Worm (Caenorhabditis elegans) whole organism, L1 larva: Measurements from ENCODE around the gene C45B11.5.

Experiments used
- C04F5.9 ChIP-seq: sonication (generic microtip); optimal IDR thresholded peaks from 2 replicates; lab custom pipeline; 2016; ENCODE audit warnings: missing genetic modification characterization, missing compliant biosample characterization
- C34B4.2 ChIP-seq: sonication (generic microtip); optimal IDR thresholded peaks from 2 replicates; lab custom pipeline; 2017; ENCODE audit warnings: mild to moderate bottlenecking, missing genetic modification characterization, missing compliant biosample characterization
- F16B12.6 ChIP-seq: fragments of 150-350 bp; optimal IDR thresholded peaks from 2 replicates; lab custom pipeline; 2014; ENCODE audit warnings: missing biosample characterization, missing genetic modification characterization
- Y116A8C.19 ChIP-seq: sonication (generic microtip); optimal IDR thresholded peaks from 2 replicates; lab custom pipeline; 2016; ENCODE audit warnings: missing compliant biosample characterization, missing genetic modification characterization, borderline replicate concordance
- alr-1 ChIP-seq: fragments of 200-800 bp; sonication (Bioruptor generic); optimal IDR thresholded peaks from 2 replicates; lab custom pipeline; 2018; ENCODE audit warnings: borderline replicate concordance, mild to moderate bottlenecking, missing genetic modification characterization, missing compliant biosample characterization
- ama-1 ChIP-seq: fragments of 150-350 bp; optimal IDR thresholded peaks from 2 replicates; lab custom pipeline; 2014
- ceh-63 ChIP-seq: fragments of 200-800 bp; sonication (Bioruptor generic); optimal IDR thresholded peaks from 2 replicates; lab custom pipeline; 2018; ENCODE audit warnings: mild to moderate bottlenecking, missing genetic modification characterization, missing compliant biosample characterization
- ceh-8 ChIP-seq: fragments of 200-800 bp; sonication (Bioruptor generic); optimal IDR thresholded peaks from 2 replicates; lab custom pipeline; 2018; ENCODE audit warnings: mild to moderate bottlenecking, missing genetic modification characterization, moderate library complexity, missing compliant biosample characterization
- ceh-82 ChIP-seq, 3 experiments: fragments of 150-350 bp in 1 of 3; sonication (generic microtip) in 2 of 3; optimal IDR thresholded peaks; 2 replicates each; lab custom pipeline; 2014 to 2017; ENCODE audit warnings: missing biosample characterization in 3 of 3, missing genetic modification characterization in 3 of 3
- ceh-88 ChIP-seq: fragments of 200-800 bp; sonication (Bioruptor generic); IDR thresholded peaks from 2 replicates; pipeline ENCODE4 v1.3.6; 2022; ENCODE audit warnings: missing genetic modification characterization, missing compliant biosample characterization
- ces-1 ChIP-seq: fragments of 150-350 bp; optimal IDR thresholded peaks from 2 replicates; lab custom pipeline; 2014; ENCODE audit warnings: missing biosample characterization, missing genetic modification reagents, missing genetic modification characterization
- dpl-1 ChIP-seq, 3 experiments: fragments of 150-350 bp in 2 of 3; sonication (generic microtip) in 1 of 3; optimal IDR thresholded peaks; 2 replicates each; lab custom pipeline; 2014 to 2017; ENCODE audit warnings: missing biosample characterization in 3 of 3, missing genetic modification characterization in 3 of 3, missing genetic modification reagents in 3 of 3
- efl-3 ChIP-seq: fragments of 200-800 bp; sonication (Bioruptor generic); optimal IDR thresholded peaks from 2 replicates; lab custom pipeline; 2018; ENCODE audit warnings: mild to moderate bottlenecking, missing genetic modification characterization, missing compliant biosample characterization
- elt-2 ChIP-seq: sonication (generic microtip); optimal IDR thresholded peaks from 2 replicates; lab custom pipeline; 2016; ENCODE audit warnings: missing genetic modification characterization, mild to moderate bottlenecking, inconsistent platforms, missing compliant biosample characterization, missing genetic modification reagents
- elt-3 ChIP-seq, 6 experiments: fragments of 150-350 bp in 1 of 6; sonication (generic microtip); optimal IDR thresholded peaks; 2 replicates each; lab custom pipeline; 2017 to 2018; ENCODE audit warnings: missing biosample characterization in 6 of 6, missing genetic modification characterization in 6 of 6, inconsistent platforms in 1 of 6
- ets-5 ChIP-seq: fragments of 200-800 bp; sonication (Bioruptor generic); IDR thresholded peaks from 2 replicates; pipeline ENCODE4 v1.3.6; 2022; ENCODE audit warnings: missing genetic modification characterization, missing compliant biosample characterization
- fkh-10 ChIP-seq: sonication (generic microtip); optimal IDR thresholded peaks from 2 replicates; lab custom pipeline; 2017; ENCODE audit warnings: missing biosample characterization, missing genetic modification reagents, missing genetic modification characterization
- fkh-8 ChIP-seq: sonication (generic microtip); optimal IDR thresholded peaks from 2 replicates; lab custom pipeline; 2016; ENCODE audit warnings: mild to moderate bottlenecking, missing genetic modification characterization, missing compliant biosample characterization
- fos-1 ChIP-seq: fragments of 150-350 bp; optimal IDR thresholded peaks from 2 replicates; lab custom pipeline; 2014; ENCODE audit warnings: missing biosample characterization, missing genetic modification characterization
- hlh-17 ChIP-seq: fragments of 200-800 bp; sonication (Bioruptor generic); optimal IDR thresholded peaks from 2 replicates; lab custom pipeline; 2018; ENCODE audit warnings: missing genetic modification characterization, mild to moderate bottlenecking, missing compliant biosample characterization, moderate library complexity, borderline replicate concordance
- irx-1 ChIP-seq: sonication (generic microtip); optimal IDR thresholded peaks from 2 replicates; lab custom pipeline; 2016; ENCODE audit warnings: missing genetic modification characterization, missing compliant biosample characterization
- isw-1 ChIP-seq: fragments of 200-800 bp; sonication (Bioruptor generic); IDR thresholded peaks from 2 replicates; pipeline ENCODE4 v1.3.6; 2022; ENCODE audit warnings: missing genetic modification characterization, missing compliant biosample characterization
- lin-13 ChIP-seq: fragments of 150-350 bp; optimal IDR thresholded peaks from 2 replicates; lab custom pipeline; 2014; ENCODE audit warnings: missing biosample characterization, missing genetic modification reagents, missing genetic modification characterization
- lin-35 ChIP-seq, 2 experiments: fragments of 150-350 bp; optimal IDR thresholded peaks; 2 replicates each; lab custom pipeline; 2014; ENCODE audit warnings: missing biosample characterization in 2 of 2, missing genetic modification characterization in 2 of 2, missing genetic modification reagents in 2 of 2
- lin-39 ChIP-seq: fragments of 150-350 bp; optimal IDR thresholded peaks from 2 replicates; lab custom pipeline; 2014; ENCODE audit warnings: missing biosample characterization, missing genetic modification reagents, missing genetic modification characterization
- lir-3 ChIP-seq: sonication (generic microtip); optimal IDR thresholded peaks from 2 replicates; lab custom pipeline; 2016; ENCODE audit warnings: mild to moderate bottlenecking, missing genetic modification characterization, moderate library complexity, missing compliant biosample characterization; ENCODE audit not compliant: poor library complexity
- lsy-2 ChIP-seq, 2 experiments: fragments of 150-350 bp; optimal IDR thresholded peaks; 2 replicates each; lab custom pipeline; 2014; ENCODE audit warnings: missing biosample characterization in 2 of 2, missing genetic modification characterization in 2 of 2
- mab-9 ChIP-seq: fragments of 200-800 bp; sonication (Bioruptor generic); IDR thresholded peaks from 2 replicates; pipeline ENCODE4 v1.3.6; 2022; ENCODE audit warnings: missing genetic modification reagents, missing genetic modification characterization, missing compliant biosample characterization
- mep-1 ChIP-seq: fragments of 150-350 bp; optimal IDR thresholded peaks from 2 replicates; lab custom pipeline; 2014; ENCODE audit warnings: missing biosample characterization, missing genetic modification characterization
- nhr-11 ChIP-seq: fragments of 150-350 bp; optimal IDR thresholded peaks from 2 replicates; lab custom pipeline; 2014; ENCODE audit warnings: missing biosample characterization, missing genetic modification characterization
- nhr-12 ChIP-seq: sonication (generic microtip); optimal IDR thresholded peaks from 2 replicates; lab custom pipeline; 2017; ENCODE audit warnings: missing biosample characterization, missing genetic modification characterization
- nhr-19 ChIP-seq: fragments of 200-800 bp; sonication (Bioruptor generic); conservative IDR thresholded peaks from 2 replicates; pipeline ENCODE4 v1.3.6; 2022; ENCODE audit warnings: missing genetic modification characterization, missing compliant biosample characterization
- nhr-237 ChIP-seq: fragments of 150-350 bp; optimal IDR thresholded peaks from 2 replicates; lab custom pipeline; 2014; ENCODE audit warnings: missing biosample characterization, missing genetic modification characterization
- nhr-28 ChIP-seq: fragments of 150-350 bp; optimal IDR thresholded peaks from 2 replicates; lab custom pipeline; 2014; ENCODE audit warnings: missing biosample characterization, missing genetic modification characterization
- nhr-47 ChIP-seq: sonication (generic microtip); optimal IDR thresholded peaks from 2 replicates; lab custom pipeline; 2016; ENCODE audit warnings: mild to moderate bottlenecking, missing genetic modification characterization, moderate library complexity, missing compliant biosample characterization
- nhr-71 ChIP-seq: sonication (generic microtip); optimal IDR thresholded peaks from 2 replicates; lab custom pipeline; 2016; ENCODE audit warnings: mild to moderate bottlenecking, missing genetic modification characterization, moderate library complexity, missing compliant biosample characterization
- nhr-76 ChIP-seq: sonication (generic microtip); optimal IDR thresholded peaks from 2 replicates; lab custom pipeline; 2017; ENCODE audit warnings: missing biosample characterization, missing genetic modification characterization
- nhr-84 ChIP-seq: sonication (generic microtip); optimal IDR thresholded peaks from 2 replicates; lab custom pipeline; 2017; ENCODE audit warnings: missing biosample characterization, missing genetic modification characterization
- pax-3 ChIP-seq: fragments of 200-800 bp; sonication (Bioruptor generic); optimal IDR thresholded peaks from 2 replicates; lab custom pipeline; 2018; ENCODE audit warnings: mild to moderate bottlenecking, missing genetic modification characterization, moderate library complexity, missing compliant biosample characterization
- pqm-1 ChIP-seq: sonication (generic microtip); optimal IDR thresholded peaks from 3 replicates; lab custom pipeline; 2017; ENCODE audit warnings: missing biosample characterization, missing genetic modification characterization
- rnt-1 ChIP-seq: sonication (generic microtip); optimal IDR thresholded peaks from 2 replicates; lab custom pipeline; 2016; ENCODE audit warnings: mild to moderate bottlenecking, missing genetic modification characterization, moderate library complexity, missing compliant biosample characterization
- skn-1 ChIP-seq: fragments of 150-350 bp; optimal IDR thresholded peaks from 2 replicates; lab custom pipeline; 2014; ENCODE audit warnings: missing biosample characterization, missing genetic modification characterization
- snpc-4 ChIP-seq: fragments of 150-350 bp; optimal IDR thresholded peaks from 2 replicates; lab custom pipeline; 2014; ENCODE audit warnings: missing biosample characterization, missing genetic modification characterization
- sup-37 ChIP-seq: fragments of 200-800 bp; sonication (Bioruptor generic); optimal IDR thresholded peaks from 2 replicates; lab custom pipeline; 2018; ENCODE audit warnings: mild to moderate bottlenecking, missing genetic modification characterization, missing compliant biosample characterization
- swsn-7 ChIP-seq: sonication (generic microtip); optimal IDR thresholded peaks from 2 replicates; lab custom pipeline; 2016; ENCODE audit warnings: missing genetic modification characterization, missing compliant biosample characterization
- tbx-2 ChIP-seq: sonication (generic microtip); optimal IDR thresholded peaks from 2 replicates; lab custom pipeline; 2016; ENCODE audit warnings: missing genetic modification characterization, missing compliant biosample characterization
- tlp-1 ChIP-seq: fragments of 150-350 bp; optimal IDR thresholded peaks from 2 replicates; lab custom pipeline; 2014; ENCODE audit warnings: missing biosample characterization, missing genetic modification characterization
- unc-30 ChIP-seq: sonication (generic microtip); optimal IDR thresholded peaks from 2 replicates; lab custom pipeline; 2017; ENCODE audit warnings: missing biosample characterization, missing genetic modification characterization
- unc-62 ChIP-seq: fragments of 150-350 bp; optimal IDR thresholded peaks from 2 replicates; lab custom pipeline; 2014; ENCODE audit warnings: missing biosample characterization, missing genetic modification reagents, missing genetic modification characterization
- vab-15 ChIP-seq: sonication (generic microtip); optimal IDR thresholded peaks from 2 replicates; lab custom pipeline; 2017; ENCODE audit warnings: missing genotype, mild to moderate bottlenecking, missing genetic modification characterization, missing compliant biosample characterization
- xbp-1 ChIP-seq: sonication (generic microtip); optimal IDR thresholded peaks from 2 replicates; lab custom pipeline; 2016; ENCODE audit warnings: missing genetic modification characterization, missing compliant biosample characterization
- ztf-4 ChIP-seq: fragments of 150-350 bp; optimal IDR thresholded peaks from 2 replicates; lab custom pipeline; 2014; ENCODE audit warnings: missing biosample characterization, missing genetic modification characterization

The C45B11.5 gene

ce11 chrV:11039379-11039954 lies 2.1 kb upstream of the C45B11.5 start, which contains the start of gene pak-2:
Gene pak-2 (minus strand): TSS chrV:11039429.
- TF ChIP-seq nhr-71 (tag; lab: Kevin White, UChicago) (peak; percentile 93), ztf-4 (no peak), lir-3 (peak; percentile 90), nhr-19 (GFP tag; lab: Robert Waterston, UW) (peak; percentile 80), swsn-7 (tag; lab: Kevin White, UChicago) (peak; percentile 80), fos-1 (tag; lab: Kevin White, UChicago) (peak; percentile 60), skn-1 (tag; lab: Kevin White, UChicago) (peak; percentile 38), sup-37 (GFP tag; lab: Kevin White, UChicago) (no peak), fkh-10 (peak; percentile 34), dpl-1 (GFP tag; optimal IDR thresholded peaks at IDR 0.05; lab: Kevin White, UChicago) (peak; percentile 61 to 77 (median 68)), ceh-82 (tag; optimal IDR thresholded peaks at IDR 0.05; lab: Kevin White, UChicago) (peak; percentile 32 to 64 (median 59)), xbp-1 (tag; lab: Kevin White, UChicago) (peak; percentile 83), lin-39 (peak; percentile 37), tlp-1 (tag; lab: Kevin White, UChicago) (no peak), ets-5 (GFP tag; lab: Robert Waterston, UW) (no peak), vab-15 (tag; lab: Kevin White, UChicago) (peak; percentile 91), C04F5.9 (tag; lab: Kevin White, UChicago) (peak; percentile 70), pqm-1 (tag; lab: Kevin White, UChicago) (no peak), isw-1 (GFP tag; lab: Robert Waterston, UW) (peak; percentile 87), nhr-76 (tag; lab: Kevin White, UChicago) (no peak), nhr-12 (no peak), lsy-2 (tag; optimal IDR thresholded peaks at IDR 0.05; lab: Kevin White, UChicago) (peak; percentile 73 to 91), mep-1 (tag; lab: Kevin White, UChicago) (peak; percentile 71), pax-3 (peak; percentile 94), C34B4.2 (tag; lab: Kevin White, UChicago) (no peak), irx-1 (peak; percentile 62), nhr-47 (tag; lab: Kevin White, UChicago) (peak; percentile 90), fkh-8 (tag; lab: Kevin White, UChicago) (peak; percentile 85), hlh-17 (GFP tag; lab: Kevin White, UChicago) (no peak), nhr-28 (tag; lab: Kevin White, UChicago) (no peak), F16B12.6 (tag; lab: Kevin White, UChicago) (no peak), ceh-88 (GFP tag; lab: Robert Waterston, UW) (peak; percentile 85), lin-35 (GFP tag; optimal IDR thresholded peaks at IDR 0.05; lab: Kevin White, UChicago) (peak; percentile 74 to 89), elt-3 (tag; optimal IDR thresholded peaks at IDR 0.05; lab: Kevin White, UChicago) (peak in 2 of 6 experiments; percentile 2 to 41), ceh-63 (GFP tag; lab: Kevin White, UChicago) (peak; percentile 87), efl-3 (GFP tag; lab: Kevin White, UChicago) (no peak), snpc-4 (peak; percentile 37), tbx-2 (tag; lab: Kevin White, UChicago) (peak; percentile 85), nhr-84 (tag; lab: Kevin White, UChicago) (no peak), mab-9 (peak; percentile 53; the same call in 1 of the 2 replicates), alr-1 (tag; lab: Kevin White, UChicago) (no peak), elt-2 (tag; lab: Kevin White, UChicago) (peak; percentile 58), lin-13 (GFP tag; lab: Kevin White, UChicago) (peak; percentile 74), unc-62 (no peak), nhr-237 (tag; lab: Kevin White, UChicago) (peak; percentile 59), ces-1 (GFP tag; lab: Kevin White, UChicago) (no peak), nhr-11 (tag; lab: Kevin White, UChicago) (no peak), unc-30 (tag; lab: Kevin White, UChicago) (no peak), rnt-1 (tag; lab: Kevin White, UChicago) (peak; percentile 88), Y116A8C.19 (no peak), ceh-8 (GFP tag; lab: Kevin White, UChicago) (no peak), ama-1 (no peak)
